Worm (Caenorhabditis elegans) whole organism, L4/young adult: ENCODE data around the gene C29F7.2.

Experiments
- W03F9.2 ChIP-seq: fragments of 150-350 bp; optimal IDR thresholded peaks from 2 replicates; lab custom pipeline; 2014; ENCODE audit warnings: missing biosample characterization, missing genetic modification characterization
- him-1 ChIP-seq: sonication (generic microtip); optimal IDR thresholded peaks from 2 replicates; lab custom pipeline; 2016; ENCODE audit warnings: missing genotype, missing genetic modification reagents, missing genetic modification characterization, missing compliant biosample characterization

ce11 chrX:13443283-13443682 is 27.4 kb downstream of the C29F7.2 start:
- TF ChIP-seq him-1 (tag; lab: Kevin White, UChicago) (no peak), W03F9.2 (no peak)
